Worm (Caenorhabditis elegans): Measurements from ENCODE around the gene F09F9.2.

The F09F9.2 gene

ce11 chrX:4072501-4072900 is 38.7 kb downstream of the F09F9.2 start:
- TF ChIP-seq ztf-3 (GFP tag; optimal IDR thresholded peaks at IDR 0.05), result no peak
- no peak for TF ChIP-seq ets-4 (GFP tag; optimal IDR thresholded peaks at IDR 0.05)
- no peak for TF ChIP-seq hrde-1 (tag; optimal IDR thresholded peaks at IDR 0.05; ENCODE audit: borderline replicate concordance)
- TF ChIP-seq snpc-3.4 (tag; optimal IDR thresholded peaks at IDR 0.05), result no peak

- TF ChIP-seq lin-54 (GFP tag; optimal IDR thresholded peaks at IDR 0.05) (no peak), ceh-58 (GFP tag; IDR thresholded peaks at IDR 0.05) (no peak), ama-1 (optimal IDR thresholded peaks at IDR 0.05) (no peak), ama-1 (GFP tag; optimal IDR thresholded peaks at IDR 0.05) (no peak)
Measured at ce11 chrX:4068180-4068579, 43.1 kb downstream of the F09F9.2 start.

- TF ChIP-seq zfh-2 (GFP tag; conservative IDR thresholded peaks at IDR 0.05), result peak; percentile 83
- no peak for TF ChIP-seq Y95B8A.8 (GFP tag; IDR thresholded peaks at IDR 0.05)
Measured at ce11 chrX:4061968-4062367, 49.3 kb downstream of the F09F9.2 start.
